Worm (Caenorhabditis elegans) whole organism, L4 larva: Measurements from ENCODE around the gene str-77.

Experiments used
- ama-1 ChIP-seq: fragments of 150-350 bp; optimal IDR thresholded peaks from 2 replicates; lab custom pipeline; 2014; ENCODE audit warnings: inconsistent platforms, mixed read lengths
- ces-1 ChIP-seq: fragments of 150-350 bp; sonication (generic microtip); optimal IDR thresholded peaks from 4 replicates; lab custom pipeline; 2014; ENCODE audit warnings: missing biosample characterization, missing genetic modification reagents, missing genetic modification characterization
- nhr-42 ChIP-seq: fragments of 200-800 bp; sonication (Bioruptor generic); IDR thresholded peaks from 2 replicates; pipeline ENCODE4 v1.3.6; 2022; ENCODE audit warnings: missing genetic modification characterization, missing compliant biosample characterization
- skn-1 ChIP-seq: fragments of 150-350 bp; optimal IDR thresholded peaks from 2 replicates; lab custom pipeline; 2014; ENCODE audit warnings: missing biosample characterization, missing genetic modification characterization

ce11 chrV:17686852-17687251 is 31.9 kb upstream of the str-77 start, which contains the start of gene F59A1.18:
- TF ChIP-seq nhr-42: no peak
- TF ChIP-seq skn-1 (tag; lab: Kevin White, UChicago): no peak
- no peak for TF ChIP-seq ces-1 (GFP tag; lab: Kevin White, UChicago)
- no peak for TF ChIP-seq ama-1
